Worm (Caenorhabditis elegans) whole organism, midembryonic: ENCODE measurements around the gene srw-121.

Experiments
- T22C8.4 ChIP-seq: fragments of 200-800 bp; sonication (Bioruptor generic); IDR thresholded peaks from 2 replicates; pipeline ENCODE4 v1.3.6; 2022; ENCODE audit warnings: missing genetic modification characterization, missing compliant biosample characterization
- cog-1 ChIP-seq: sonication (generic microtip); optimal IDR thresholded peaks from 2 replicates; lab custom pipeline; 2016; ENCODE audit warnings: missing genetic modification characterization, missing compliant biosample characterization
- flt-1 ChIP-seq: fragments of 200-800 bp; sonication (Bioruptor generic); IDR thresholded peaks from 2 replicates; pipeline ENCODE4 v1.3.6; 2022; ENCODE audit warnings: missing genetic modification characterization, missing compliant biosample characterization
- klf-2 ChIP-seq: fragments of 200-800 bp; sonication (Bioruptor generic); conservative IDR thresholded peaks from 2 replicates; pipeline ENCODE4 v1.3.6; 2022; ENCODE audit warnings: missing genetic modification reagents, missing genetic modification characterization, missing compliant biosample characterization
- med-1 ChIP-seq: sonication (generic microtip); optimal IDR thresholded peaks from 2 replicates; lab custom pipeline; 2017; ENCODE audit warnings: missing genetic modification characterization, mild to moderate bottlenecking, missing compliant biosample characterization, antibody characterized with exemption, missing genetic modification reagents; ENCODE audit not compliant: insufficient read depth
- ref-1 ChIP-seq: fragments of 200-800 bp; sonication (Bioruptor generic); conservative IDR thresholded peaks from 2 replicates; pipeline ENCODE4 v1.3.6; 2022; ENCODE audit warnings: missing genetic modification reagents, missing genetic modification characterization, missing compliant biosample characterization
- tab-1 ChIP-seq: fragments of 200-800 bp; sonication (Bioruptor generic); IDR thresholded peaks from 2 replicates; pipeline ENCODE4 v1.3.6; 2022; ENCODE audit warnings: missing genetic modification characterization, missing compliant biosample characterization
- ztf-23 ChIP-seq: fragments of 200-800 bp; sonication (Bioruptor generic); IDR thresholded peaks from 2 replicates; pipeline ENCODE4 v1.3.6; 2022; ENCODE audit warnings: missing genetic modification reagents, missing genetic modification characterization, missing compliant biosample characterization
- ztf-29 ChIP-seq: fragments of 200-800 bp; sonication (Bioruptor generic); IDR thresholded peaks from 2 replicates; pipeline ENCODE4 v1.3.6; 2022; ENCODE audit warnings: missing genetic modification reagents, missing genetic modification characterization, missing compliant biosample characterization

- no peak for TF ChIP-seq ref-1 (GFP tag; lab: Robert Waterston, UW)
- TF ChIP-seq cog-1 (tag; lab: Kevin White, UChicago), result no peak
- no peak for TF ChIP-seq tab-1 (GFP tag; lab: Robert Waterston, UW)
- TF ChIP-seq flt-1 (GFP tag; lab: Robert Waterston, UW), result no peak
- TF ChIP-seq klf-2 (GFP tag; lab: Robert Waterston, UW), result no peak
- TF ChIP-seq T22C8.4 (GFP tag; lab: Robert Waterston, UW), result no peak
- TF ChIP-seq med-1 (GFP tag; lab: Kevin White, UChicago), result no peak
- TF ChIP-seq ztf-29 (GFP tag; lab: Robert Waterston, UW), result no peak
- TF ChIP-seq ztf-23 (GFP tag; lab: Robert Waterston, UW), result no peak
These were observed 29.9 kb upstream of the srw-121 start, which contains the start of gene irld-12 for ce11 chrV:3021306-3021705.
